Worm (Caenorhabditis elegans): Measurements from ENCODE around the gene lin-45.

DNA sequence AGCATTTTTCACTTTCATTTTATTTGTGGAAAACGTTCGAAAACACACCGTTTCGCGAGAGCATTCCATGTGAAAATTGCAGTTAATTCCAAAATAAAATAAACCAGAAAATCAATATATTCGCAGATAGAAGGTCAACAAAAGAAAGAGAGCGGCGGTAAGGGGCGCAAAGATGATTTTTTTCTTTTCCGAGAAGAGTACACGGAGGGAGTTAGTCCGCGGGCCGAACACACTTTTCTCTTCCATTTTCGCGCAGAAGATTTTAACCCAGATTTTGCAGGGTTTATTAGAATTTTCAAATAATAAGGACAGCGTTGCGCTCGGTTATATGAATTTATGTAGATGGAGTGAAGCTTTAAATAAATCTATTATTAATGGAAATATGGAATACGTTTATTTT lies 720 bp downstream of the lin-45 start:
- TF ChIP-seq flt-1 (GFP tag; IDR thresholded peaks at IDR 0.05): 0 out of 2 replicates have a peak, but pooled peaks have one; percentile 13
- no peak for TF ChIP-seq klf-2 (GFP tag; conservative IDR thresholded peaks at IDR 0.05)
